Worm (Caenorhabditis elegans) whole organism, L2 larva: ENCODE results near the gene nhr-149.

Experiments
- ama-1 ChIP-seq: fragments of 150-350 bp; optimal IDR thresholded peaks from 2 replicates; lab custom pipeline; 2018; ENCODE audit warnings: inconsistent platforms
- elt-3 ChIP-seq: sonication (generic microtip); optimal IDR thresholded peaks from 2 replicates; lab custom pipeline; 2017; ENCODE audit warnings: missing biosample characterization, missing genetic modification characterization
- nhr-23 ChIP-seq: fragments of 150-350 bp; optimal IDR thresholded peaks from 2 replicates; lab custom pipeline; 2014; ENCODE audit warnings: missing biosample characterization, missing genetic modification reagents, missing genetic modification characterization
- skn-1 ChIP-seq: sonication (generic microtip); optimal IDR thresholded peaks from 2 replicates; lab custom pipeline; 2017; ENCODE audit warnings: missing biosample characterization, missing genetic modification characterization

DNA sequence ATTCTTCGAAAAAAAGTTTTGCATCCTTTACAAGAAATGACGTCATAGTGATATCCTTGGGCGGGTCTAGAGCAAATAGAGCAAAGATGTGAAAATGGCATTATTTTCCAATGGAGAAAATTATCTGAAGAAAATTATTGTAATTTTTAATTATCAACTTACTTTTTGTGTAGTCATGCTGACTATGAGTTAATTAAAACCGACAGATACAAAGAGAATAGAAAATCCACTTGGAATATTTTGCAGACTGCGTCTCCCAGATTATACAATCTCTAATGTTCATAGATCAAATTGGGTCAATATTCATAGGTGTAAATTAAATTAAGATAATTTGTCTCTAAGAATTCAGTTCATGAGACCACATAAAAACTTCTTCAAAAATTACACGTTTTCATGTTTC is at the start of gene nhr-149:
- no peak for TF ChIP-seq ama-1
- TF ChIP-seq skn-1 (tag; lab: Kevin White, UChicago): no peak
- no peak for TF ChIP-seq elt-3
- TF ChIP-seq nhr-23 (tag; lab: Kevin White, UChicago): no peak
